Worm (Caenorhabditis elegans): ENCODE measurements around the gene sri-4.

The sri-4 gene

DNA sequence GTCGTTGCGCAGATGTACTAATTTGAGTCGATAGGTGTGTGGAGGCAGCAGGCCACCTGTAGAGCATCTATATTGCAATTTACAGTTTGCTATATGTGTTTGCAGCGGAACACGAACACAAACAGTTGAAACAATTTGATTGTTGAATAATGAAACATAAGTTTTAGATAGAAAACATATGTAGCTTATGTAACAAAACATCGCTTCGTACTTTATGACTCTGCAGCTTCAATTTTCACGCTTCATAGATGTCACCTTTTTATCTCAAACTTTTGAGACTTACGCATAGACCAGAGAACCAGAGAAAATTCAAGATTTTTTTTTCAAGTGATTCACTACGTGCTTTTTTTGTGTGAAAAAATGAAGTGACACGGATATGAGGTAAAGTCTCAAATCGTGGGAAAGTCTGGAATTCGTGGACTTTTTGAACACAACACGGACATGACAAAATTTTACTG lies 24.2 kb upstream of the sri-4 start, which contains the start of gene fbxb-72 (continued):
- TF ChIP-seq nhr-76 (tag; optimal IDR thresholded peaks at IDR 0.05) = no peak
- TF ChIP-seq rbr-2 (tag; optimal IDR thresholded peaks at IDR 0.05) = peak; percentile 34
- TF ChIP-seq nhr-25 (tag; optimal IDR thresholded peaks at IDR 0.05; ENCODE audit: borderline replicate concordance, insufficient read depth) = no peak
- peak; percentile 58 for TF ChIP-seq lin-38 (GFP tag; IDR thresholded peaks at IDR 0.05)
- TF ChIP-seq set-16 (GFP tag; IDR thresholded peaks at IDR 0.05) = no peak
- TF ChIP-seq lir-3 (tag; optimal IDR thresholded peaks at IDR 0.05) = no peak
- TF ChIP-seq T20F7.1 (GFP tag; optimal IDR thresholded peaks at IDR 0.05) = peak; percentile 70
- TF ChIP-seq F26F4.8 (GFP tag; conservative IDR thresholded peaks at IDR 0.05) = no peak
- TF ChIP-seq nhr-11 (tag; optimal IDR thresholded peaks at IDR 0.05) = peak; percentile 49
- peak; percentile 97 for TF ChIP-seq zfp-3 (GFP tag; conservative IDR thresholded peaks at IDR 0.05)
- no peak for TF ChIP-seq D1046.2 (GFP tag; IDR thresholded peaks at IDR 0.05)
- TF ChIP-seq ceh-32 (tag; optimal IDR thresholded peaks at IDR 0.05; ENCODE audit: poor library complexity) = no peak
- TF ChIP-seq nhr-77 (tag; optimal IDR thresholded peaks at IDR 0.05) = peak; percentile 93
- peak; percentile 96 for TF ChIP-seq mep-1 (tag; optimal IDR thresholded peaks at IDR 0.05)
- TF ChIP-seq ces-1 (GFP tag; optimal IDR thresholded peaks at IDR 0.05) = no peak
- no peak; the same call in 1 of the 2 replicates for TF ChIP-seq hmg-1.1 (GFP tag; IDR thresholded peaks at IDR 0.05)
- no peak for TF ChIP-seq sdz-12 (GFP tag; optimal IDR thresholded peaks at IDR 0.05)
- TF ChIP-seq zip-2 (tag; optimal IDR thresholded peaks at IDR 0.05) = peak; percentile 83
- no peak for TF ChIP-seq ceh-82 (tag; optimal IDR thresholded peaks at IDR 0.05)
- TF ChIP-seq mdl-1 (tag; optimal IDR thresholded peaks at IDR 0.05) = no peak
- no peak for TF ChIP-seq madf-5 (GFP tag; IDR thresholded peaks at IDR 0.05)
- TF ChIP-seq mxl-3 (GFP tag; optimal IDR thresholded peaks at IDR 0.05) = peak; percentile 42
- TF ChIP-seq nhr-10 (tag; optimal IDR thresholded peaks at IDR 0.05) = peak; percentile 96
- no peak for TF ChIP-seq F44E2.7 (GFP tag; IDR thresholded peaks at IDR 0.05)
- peak; percentile 92 for TF ChIP-seq spr-1 (tag; optimal IDR thresholded peaks at IDR 0.05)
- TF ChIP-seq daf-8 (GFP tag; IDR thresholded peaks at IDR 0.05) = no peak
- peak; percentile 43 for TF ChIP-seq hlh-30 (tag; optimal IDR thresholded peaks at IDR 0.05; ENCODE audit: insufficient read depth)
- 0 out of 2 replicates have a peak, but pooled peaks have one; percentile 19 for TF ChIP-seq lim-7 (GFP tag; IDR thresholded peaks at IDR 0.05)
- TF ChIP-seq R02D3.7 (tag; optimal IDR thresholded peaks at IDR 0.05) = no peak
- peak; percentile 68 for TF ChIP-seq nhr-48 (tag; optimal IDR thresholded peaks at IDR 0.05)
- TF ChIP-seq egl-27 (tag; optimal IDR thresholded peaks at IDR 0.05) = no peak
- peak; percentile 82 for TF ChIP-seq arid-1 (GFP tag; conservative IDR thresholded peaks at IDR 0.05)
- TF ChIP-seq egl-43 (GFP tag; IDR thresholded peaks at IDR 0.05) = no peak
- TF ChIP-seq fos-1 (tag; optimal IDR thresholded peaks at IDR 0.05) = no peak
- peak; percentile 74 for TF ChIP-seq saeg-2 (GFP tag; IDR thresholded peaks at IDR 0.05)
- TF ChIP-seq snpc-1.2 (GFP tag; IDR thresholded peaks at IDR 0.05) = peak; percentile 58; the same call in 1 of the 2 replicates
- no peak for TF ChIP-seq daf-19 (GFP tag; conservative IDR thresholded peaks at IDR 0.05)
- peak; percentile 41 to 93 for TF ChIP-seq daf-16 (GFP tag; optimal IDR thresholded peaks at IDR 0.05)
- TF ChIP-seq daf-16 (tag; optimal IDR thresholded peaks at IDR 0.05) = peak; percentile 89
- peak; percentile 8; the same call in 1 of the 2 replicates for TF ChIP-seq Y105C5A.15 (GFP tag; IDR thresholded peaks at IDR 0.05)
- peak; percentile 76 to 84 for TF ChIP-seq lsy-2 (tag; optimal IDR thresholded peaks at IDR 0.05)
- TF ChIP-seq Y75B8A.6 (GFP tag; IDR thresholded peaks at IDR 0.05) = peak; percentile 69; the same call in 1 of the 2 replicates
- TF ChIP-seq ceh-28 (tag; optimal IDR thresholded peaks at IDR 0.05) = no peak
- no peak for TF ChIP-seq unc-39 (tag; optimal IDR thresholded peaks at IDR 0.05)
- no peak for TF ChIP-seq F37D6.2 (tag; optimal IDR thresholded peaks at IDR 0.05)
- TF ChIP-seq ceh-20 (GFP tag; IDR thresholded peaks at IDR 0.05) = peak; percentile 59
- no peak for TF ChIP-seq lin-15B (tag; optimal IDR thresholded peaks at IDR 0.05)
- TF ChIP-seq spr-3 (GFP tag; optimal IDR thresholded peaks at IDR 0.05) = peak; percentile 22
- TF ChIP-seq Y48G9A.11 (GFP tag; IDR thresholded peaks at IDR 0.05) = 0 out of 2 replicates have a peak, but pooled peaks have one; percentile 14
- no peak for TF ChIP-seq ctbp-1 (GFP tag; IDR thresholded peaks at IDR 0.05)
- TF ChIP-seq ama-1 (optimal IDR thresholded peaks at IDR 0.05) = peak; percentile 99
- no peak for TF ChIP-seq ztf-11 (tag; optimal IDR thresholded peaks at IDR 0.05)

Measured in whole organism, L4 larva.